Worm (Caenorhabditis elegans) whole organism, L1 larva: ENCODE data around the gene cest-25.
A peak's percentile ranks its signal among the peaks of the same experiment; 100 is the strongest.

Source experiments
- C04F5.9 ChIP-seq: sonication (generic microtip); optimal IDR thresholded peaks from 2 replicates; lab custom pipeline; 2016; ENCODE audit warnings: missing genetic modification characterization, missing compliant biosample characterization
- C34B4.2 ChIP-seq: sonication (generic microtip); optimal IDR thresholded peaks from 2 replicates; lab custom pipeline; 2017; ENCODE audit warnings: mild to moderate bottlenecking, missing genetic modification characterization, missing compliant biosample characterization
- F16B12.6 ChIP-seq: fragments of 150-350 bp; optimal IDR thresholded peaks from 2 replicates; lab custom pipeline; 2014; ENCODE audit warnings: missing biosample characterization, missing genetic modification characterization
- aha-1 ChIP-seq: fragments of 150-350 bp; optimal IDR thresholded peaks from 2 replicates; lab custom pipeline; 2014; ENCODE audit warnings: missing biosample characterization, missing genetic modification characterization
- alr-1 ChIP-seq: fragments of 200-800 bp; sonication (Bioruptor generic); optimal IDR thresholded peaks from 2 replicates; lab custom pipeline; 2018; ENCODE audit warnings: borderline replicate concordance, mild to moderate bottlenecking, missing genetic modification characterization, missing compliant biosample characterization
- ama-1 ChIP-seq: fragments of 150-350 bp; optimal IDR thresholded peaks from 2 replicates; lab custom pipeline; 2014
- blmp-1 ChIP-seq: fragments of 150-350 bp; optimal IDR thresholded peaks from 2 replicates; lab custom pipeline; 2014; ENCODE audit warnings: missing biosample characterization, missing genetic modification characterization
- ceh-63 ChIP-seq: fragments of 200-800 bp; sonication (Bioruptor generic); optimal IDR thresholded peaks from 2 replicates; lab custom pipeline; 2018; ENCODE audit warnings: mild to moderate bottlenecking, missing genetic modification characterization, missing compliant biosample characterization
- ceh-88 ChIP-seq: fragments of 200-800 bp; sonication (Bioruptor generic); IDR thresholded peaks from 2 replicates; pipeline ENCODE4 v1.3.6; 2022; ENCODE audit warnings: missing genetic modification characterization, missing compliant biosample characterization
- dpl-1 ChIP-seq, 3 experiments: fragments of 150-350 bp in 2 of 3; sonication (generic microtip) in 1 of 3; optimal IDR thresholded peaks; 2 replicates each; lab custom pipeline; 2014 to 2017; ENCODE audit warnings: missing biosample characterization in 3 of 3, missing genetic modification characterization in 3 of 3, missing genetic modification reagents in 3 of 3
- dsc-1 ChIP-seq: sonication (generic microtip); optimal IDR thresholded peaks from 2 replicates; lab custom pipeline; 2016; ENCODE audit warnings: mild to moderate bottlenecking, missing genetic modification characterization, missing compliant biosample characterization
- egl-13 ChIP-seq: sonication (generic microtip); optimal IDR thresholded peaks from 2 replicates; lab custom pipeline; 2016; ENCODE audit warnings: missing genotype, missing genetic modification reagents, missing genetic modification characterization, missing compliant biosample characterization
- egl-27 ChIP-seq, 2 experiments: fragments of 150-350 bp in 1 of 2; sonication (generic microtip); optimal IDR thresholded peaks; 3 replicates each; lab custom pipeline; 2017 to 2018; ENCODE audit warnings: missing biosample characterization in 2 of 2, missing genetic modification characterization in 2 of 2, missing genetic modification reagents in 2 of 2
- elt-2 ChIP-seq: sonication (generic microtip); optimal IDR thresholded peaks from 2 replicates; lab custom pipeline; 2016; ENCODE audit warnings: missing genetic modification characterization, mild to moderate bottlenecking, inconsistent platforms, missing compliant biosample characterization, missing genetic modification reagents
- fkh-10 ChIP-seq: sonication (generic microtip); optimal IDR thresholded peaks from 2 replicates; lab custom pipeline; 2017; ENCODE audit warnings: missing biosample characterization, missing genetic modification reagents, missing genetic modification characterization
- fkh-4 ChIP-seq: sonication (generic microtip); optimal IDR thresholded peaks from 2 replicates; lab custom pipeline; 2016; ENCODE audit warnings: missing compliant biosample characterization, missing genetic modification characterization, borderline replicate concordance
- grh-1 ChIP-seq: fragments of 200-800 bp; sonication (Bioruptor generic); IDR thresholded peaks from 2 replicates; pipeline ENCODE4 v1.3.6; 2022; ENCODE audit warnings: missing genetic modification reagents, missing genetic modification characterization, missing compliant biosample characterization
- hlh-17 ChIP-seq: fragments of 200-800 bp; sonication (Bioruptor generic); optimal IDR thresholded peaks from 2 replicates; lab custom pipeline; 2018; ENCODE audit warnings: missing genetic modification characterization, mild to moderate bottlenecking, missing compliant biosample characterization, moderate library complexity, borderline replicate concordance
- hlh-4 ChIP-seq: sonication (generic microtip); optimal IDR thresholded peaks from 2 replicates; lab custom pipeline; 2016; ENCODE audit warnings: mild to moderate bottlenecking, missing genetic modification characterization, missing compliant biosample characterization
- irx-1 ChIP-seq: sonication (generic microtip); optimal IDR thresholded peaks from 2 replicates; lab custom pipeline; 2016; ENCODE audit warnings: missing genetic modification characterization, missing compliant biosample characterization
- isw-1 ChIP-seq: fragments of 200-800 bp; sonication (Bioruptor generic); IDR thresholded peaks from 2 replicates; pipeline ENCODE4 v1.3.6; 2022; ENCODE audit warnings: missing genetic modification characterization, missing compliant biosample characterization
- jun-1 ChIP-seq: fragments of 150-350 bp; optimal IDR thresholded peaks from 2 replicates; lab custom pipeline; 2014; ENCODE audit warnings: missing biosample characterization, missing genetic modification reagents, missing genetic modification characterization
- lin-13 ChIP-seq: fragments of 150-350 bp; optimal IDR thresholded peaks from 2 replicates; lab custom pipeline; 2014; ENCODE audit warnings: missing biosample characterization, missing genetic modification reagents, missing genetic modification characterization
- lin-35 ChIP-seq, 2 experiments: fragments of 150-350 bp; optimal IDR thresholded peaks; 2 replicates each; lab custom pipeline; 2014; ENCODE audit warnings: missing biosample characterization in 2 of 2, missing genetic modification characterization in 2 of 2, missing genetic modification reagents in 2 of 2
- lin-39 ChIP-seq: fragments of 150-350 bp; optimal IDR thresholded peaks from 2 replicates; lab custom pipeline; 2014; ENCODE audit warnings: missing biosample characterization, missing genetic modification reagents, missing genetic modification characterization
- lir-3 ChIP-seq: sonication (generic microtip); optimal IDR thresholded peaks from 2 replicates; lab custom pipeline; 2016; ENCODE audit warnings: mild to moderate bottlenecking, missing genetic modification characterization, moderate library complexity, missing compliant biosample characterization; ENCODE audit not compliant: poor library complexity
- mdl-1 ChIP-seq, 2 experiments: fragments of 150-350 bp; optimal IDR thresholded peaks; 2 replicates each; lab custom pipeline; 2014 to 2017; ENCODE audit warnings: missing biosample characterization in 2 of 2, missing genetic modification characterization in 2 of 2, inconsistent platforms in 1 of 2
- nhr-12 ChIP-seq: sonication (generic microtip); optimal IDR thresholded peaks from 2 replicates; lab custom pipeline; 2017; ENCODE audit warnings: missing biosample characterization, missing genetic modification characterization
- nhr-71 ChIP-seq: sonication (generic microtip); optimal IDR thresholded peaks from 2 replicates; lab custom pipeline; 2016; ENCODE audit warnings: mild to moderate bottlenecking, missing genetic modification characterization, moderate library complexity, missing compliant biosample characterization
- nhr-76 ChIP-seq: sonication (generic microtip); optimal IDR thresholded peaks from 2 replicates; lab custom pipeline; 2017; ENCODE audit warnings: missing biosample characterization, missing genetic modification characterization
- nhr-85 ChIP-seq: sonication (generic microtip); peaks from one replicate; lab custom pipeline; 2016; ENCODE audit warnings: missing genetic modification characterization, inconsistent platforms, missing compliant biosample characterization
- pag-3 ChIP-seq: sonication (generic microtip); optimal IDR thresholded peaks from 2 replicates; lab custom pipeline; 2017; ENCODE audit warnings: missing genetic modification characterization, mild to moderate bottlenecking, missing compliant biosample characterization, antibody characterized with exemption, borderline replicate concordance; ENCODE audit not compliant: insufficient read depth
- pax-3 ChIP-seq: fragments of 200-800 bp; sonication (Bioruptor generic); optimal IDR thresholded peaks from 2 replicates; lab custom pipeline; 2018; ENCODE audit warnings: mild to moderate bottlenecking, missing genetic modification characterization, moderate library complexity, missing compliant biosample characterization
- pqm-1 ChIP-seq: sonication (generic microtip); optimal IDR thresholded peaks from 3 replicates; lab custom pipeline; 2017; ENCODE audit warnings: missing biosample characterization, missing genetic modification characterization
- rnt-1 ChIP-seq: sonication (generic microtip); optimal IDR thresholded peaks from 2 replicates; lab custom pipeline; 2016; ENCODE audit warnings: mild to moderate bottlenecking, missing genetic modification characterization, moderate library complexity, missing compliant biosample characterization
- snpc-4 ChIP-seq: fragments of 150-350 bp; optimal IDR thresholded peaks from 2 replicates; lab custom pipeline; 2014; ENCODE audit warnings: missing biosample characterization, missing genetic modification characterization
- sox-4 ChIP-seq: sonication (generic microtip); optimal IDR thresholded peaks from 2 replicates; lab custom pipeline; 2016; ENCODE audit warnings: missing genetic modification characterization, missing compliant biosample characterization
- sptf-1 ChIP-seq: fragments of 150-350 bp; optimal IDR thresholded peaks from 2 replicates; lab custom pipeline; 2014; ENCODE audit warnings: missing biosample characterization, missing genetic modification characterization
- sup-37 ChIP-seq: fragments of 200-800 bp; sonication (Bioruptor generic); optimal IDR thresholded peaks from 2 replicates; lab custom pipeline; 2018; ENCODE audit warnings: mild to moderate bottlenecking, missing genetic modification characterization, missing compliant biosample characterization
- tlp-1 ChIP-seq: fragments of 150-350 bp; optimal IDR thresholded peaks from 2 replicates; lab custom pipeline; 2014; ENCODE audit warnings: missing biosample characterization, missing genetic modification characterization
- unc-130 ChIP-seq: fragments of 150-350 bp; optimal IDR thresholded peaks from 2 replicates; lab custom pipeline; 2017; ENCODE audit warnings: missing biosample characterization, missing genetic modification characterization, inconsistent platforms
- zag-1 ChIP-seq: fragments of 150-350 bp; optimal IDR thresholded peaks from 2 replicates; lab custom pipeline; 2014; ENCODE audit warnings: missing biosample characterization, missing genetic modification characterization
- zip-4 ChIP-seq: fragments of 200-800 bp; sonication (Bioruptor generic); optimal IDR thresholded peaks from 2 replicates; lab custom pipeline; 2018; ENCODE audit warnings: mild to moderate bottlenecking, missing genetic modification characterization, moderate library complexity, missing compliant biosample characterization
- ztf-11 ChIP-seq, 2 experiments: sonication (generic microtip); optimal IDR thresholded peaks; 2 replicates each; lab custom pipeline; 2016 to 2017; ENCODE audit warnings: missing genetic modification characterization in 2 of 2, missing biosample characterization in 1 of 2, missing compliant biosample characterization in 1 of 2
- ztf-4 ChIP-seq: fragments of 150-350 bp; optimal IDR thresholded peaks from 2 replicates; lab custom pipeline; 2014; ENCODE audit warnings: missing biosample characterization, missing genetic modification characterization

cest-25 gene

ce11 chrIII:2739469-2739868, at the start of gene cest-25:
Gene cest-25 (minus strand): TSS chrIII:2739531.
- TF ChIP-seq tlp-1 (tag; lab: Kevin White, UChicago) (peak; percentile 44), blmp-1 (tag; lab: Kevin White, UChicago) (no peak), elt-2 (tag; lab: Kevin White, UChicago) (peak; percentile 79), pqm-1 (peak; percentile 23), lin-35 (GFP tag; optimal IDR thresholded peaks at IDR 0.05; lab: Kevin White, UChicago) (peak in 1 of 2 experiments; percentile 22)

ce11 chrIII:2787979-2788491, 48.7 kb upstream of the cest-25 start, which contains the start of gene tbcc-1:
Gene tbcc-1 (plus strand): TSS chrIII:2788441.
- TF ChIP-seq zip-4 (GFP tag; lab: Kevin White, UChicago) (no peak), nhr-85 (no peak)

DNA sequence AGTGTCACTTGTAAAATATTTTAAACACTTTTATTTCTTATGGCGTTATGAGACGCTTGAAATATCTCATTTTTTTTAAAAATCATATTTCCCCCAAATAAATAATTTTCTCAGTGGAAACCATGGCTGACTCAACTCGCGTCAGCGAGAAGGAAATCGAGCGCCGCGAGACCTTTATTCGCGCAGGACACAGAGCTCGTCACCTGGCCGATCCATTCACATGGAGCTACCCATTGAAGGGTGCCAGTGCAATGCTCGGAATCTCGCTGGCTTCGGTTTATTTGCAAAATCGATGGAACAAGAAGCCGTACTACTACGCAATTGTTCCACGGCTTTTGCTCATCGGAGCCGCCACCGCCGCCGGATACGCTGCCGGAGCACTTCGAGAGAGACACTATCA, 47.4 kb upstream of the cest-25 start, which contains the start of gene nduc-2:
nduc-2 (plus strand) TSS at position 113 of the 400 bp plus-strand sequence.
- TF ChIP-seq nhr-71 = peak; percentile 34
- peak; percentile 21; the same call in 1 of the 2 replicates for TF ChIP-seq grh-1
- no peak for TF ChIP-seq mdl-1 (tag; optimal IDR thresholded peaks at IDR 0.05; lab: Kevin White, UChicago)
- TF ChIP-seq egl-27 (tag; optimal IDR thresholded peaks at IDR 0.05; lab: Kevin White, UChicago) = no peak
- TF ChIP-seq hlh-17 = no peak
- TF ChIP-seq pax-3 = peak; percentile 3
- TF ChIP-seq ama-1 = peak; percentile 11

DNA sequence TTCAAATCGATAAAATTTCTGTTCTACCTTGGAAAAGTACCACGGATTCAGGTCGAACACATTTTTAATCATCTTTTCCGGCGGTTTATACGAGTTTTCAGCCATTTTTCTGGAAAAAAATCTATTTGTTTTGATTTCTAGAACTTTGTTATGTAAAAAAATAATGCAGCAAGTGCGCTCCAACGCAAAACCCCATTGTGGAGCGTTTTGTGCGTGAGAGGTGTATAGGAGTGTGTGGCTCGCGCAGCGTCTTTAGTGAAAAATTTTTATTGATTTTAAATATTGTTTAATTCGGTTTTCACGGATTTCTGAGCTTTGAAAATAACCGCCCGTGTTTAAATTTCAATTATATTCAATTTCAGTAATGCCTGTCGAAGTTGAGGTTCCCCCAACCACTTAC, 46.5 kb upstream of the cest-25 start, which contains the start of gene Y71H2AM.20:
Y71H2AM.20 (minus strand) TSS at position 109 of the 400 bp plus-strand sequence.
- peak; percentile 56 for TF ChIP-seq pag-3
- peak; percentile 93 for TF ChIP-seq nhr-85
- peak; percentile 88 for TF ChIP-seq ceh-88
- peak; percentile 84 for TF ChIP-seq egl-13 (tag; lab: Kevin White, UChicago)
- TF ChIP-seq dsc-1 (tag; lab: Kevin White, UChicago) = peak; percentile 89
- peak; percentile 88 for TF ChIP-seq jun-1 (tag; lab: Kevin White, UChicago)
- TF ChIP-seq hlh-4 (tag; lab: Kevin White, UChicago) = no peak
- TF ChIP-seq F16B12.6 (tag; lab: Kevin White, UChicago) = peak; percentile 80
- TF ChIP-seq snpc-4 (tag; lab: Kevin White, UChicago) = peak; percentile 90
- peak; percentile 96 for TF ChIP-seq fkh-10 (GFP tag; lab: Kevin White, UChicago)
- no peak for TF ChIP-seq sup-37 (GFP tag; lab: Kevin White, UChicago)
- peak; percentile 51 for TF ChIP-seq aha-1
- TF ChIP-seq elt-2 (tag; lab: Kevin White, UChicago) = peak; percentile 42
- TF ChIP-seq tlp-1 (tag; lab: Kevin White, UChicago) = no peak
- no peak for TF ChIP-seq fkh-4 (tag; lab: Kevin White, UChicago)
- peak; percentile 61 for TF ChIP-seq lin-39
- TF ChIP-seq sptf-1 (tag; lab: Kevin White, UChicago) = no peak
- no peak for TF ChIP-seq C34B4.2
- TF ChIP-seq unc-130 (tag; lab: Kevin White, UChicago) = peak; percentile 100
- TF ChIP-seq ceh-63 (GFP tag; lab: Kevin White, UChicago) = no peak
- TF ChIP-seq nhr-76 (tag; lab: Kevin White, UChicago) = no peak
- peak in 1 of 2 experiments; percentile 81 for TF ChIP-seq ztf-11 (tag; optimal IDR thresholded peaks at IDR 0.05; lab: Kevin White, UChicago)
- TF ChIP-seq rnt-1 (tag; lab: Kevin White, UChicago) = peak; percentile 95
- TF ChIP-seq irx-1 (tag; lab: Kevin White, UChicago) = peak; percentile 84
- TF ChIP-seq zag-1 (tag; lab: Kevin White, UChicago) = peak; percentile 85
- TF ChIP-seq lir-3 (tag; lab: Kevin White, UChicago) = no peak
- TF ChIP-seq alr-1 (tag; lab: Kevin White, UChicago) = no peak
- peak; percentile 89 to 92 (median 90) for TF ChIP-seq dpl-1 (GFP tag; optimal IDR thresholded peaks at IDR 0.05; lab: Kevin White, UChicago)
- peak; percentile 82 for TF ChIP-seq C04F5.9 (tag; lab: Kevin White, UChicago)
- TF ChIP-seq isw-1 = peak; percentile 93
- TF ChIP-seq ztf-4 (tag; lab: Kevin White, UChicago) = peak; percentile 87
- peak; percentile 92 to 95 for TF ChIP-seq lin-35 (GFP tag; optimal IDR thresholded peaks at IDR 0.05; lab: Kevin White, UChicago)
- TF ChIP-seq lin-13 = peak; percentile 97
- peak; percentile 98 for TF ChIP-seq nhr-71
- TF ChIP-seq nhr-12 (tag; lab: Kevin White, UChicago) = no peak
- TF ChIP-seq sox-4 = peak; percentile 65
- TF ChIP-seq mdl-1 (tag; optimal IDR thresholded peaks at IDR 0.05; lab: Kevin White, UChicago) = peak in 1 of 2 experiments; percentile 93
